Worm (Caenorhabditis elegans) whole organism, early embryonic: ENCODE measurements around the gene T01G6.1.

Source experiments
- B0310.2 ChIP-seq: sonication (generic microtip); optimal IDR thresholded peaks from 2 replicates; lab custom pipeline; 2016; ENCODE audit warnings: mild to moderate bottlenecking, missing genetic modification characterization, missing compliant biosample characterization
- F13C5.2 ChIP-seq: sonication (generic microtip); optimal IDR thresholded peaks from 2 replicates; lab custom pipeline; 2017; ENCODE audit warnings: mild to moderate bottlenecking, missing genetic modification characterization, inconsistent platforms, missing compliant biosample characterization
- aly-1 ChIP-seq: sonication (generic microtip); optimal IDR thresholded peaks from 2 replicates; lab custom pipeline; 2016; ENCODE audit warnings: missing genetic modification characterization, missing compliant biosample characterization
- ama-1 ChIP-seq: fragments of 150-350 bp; optimal IDR thresholded peaks from 2 replicates; lab custom pipeline; 2014
- ceh-13 ChIP-seq: fragments of 200-800 bp; sonication (Bioruptor generic); optimal IDR thresholded peaks from 2 replicates; lab custom pipeline; 2018; ENCODE audit warnings: mild to moderate bottlenecking, missing genetic modification characterization, missing compliant biosample characterization
- ceh-36 ChIP-seq: sonication (generic microtip); optimal IDR thresholded peaks from 2 replicates; lab custom pipeline; 2016; ENCODE audit warnings: missing genetic modification characterization, inconsistent platforms, missing compliant biosample characterization
- ets-7 ChIP-seq: sonication (generic microtip); optimal IDR thresholded peaks from 2 replicates; lab custom pipeline; 2016; ENCODE audit warnings: missing genotype, missing genetic modification characterization, missing compliant biosample characterization
- flt-1 ChIP-seq: fragments of 200-800 bp; sonication (Bioruptor generic); IDR thresholded peaks from 2 replicates; pipeline ENCODE4 v1.3.6; 2022; ENCODE audit warnings: missing genetic modification characterization, missing compliant biosample characterization
- hmbx-1 ChIP-seq: sonication (generic microtip); optimal IDR thresholded peaks from 2 replicates; lab custom pipeline; 2016; ENCODE audit warnings: mild to moderate bottlenecking, missing genetic modification characterization, missing compliant biosample characterization
- hmg-4 ChIP-seq: fragments of 200-800 bp; sonication (Bioruptor generic); optimal IDR thresholded peaks from 2 replicates; lab custom pipeline; 2018; ENCODE audit warnings: mild to moderate bottlenecking, missing genetic modification characterization, missing compliant biosample characterization
- hnd-1 ChIP-seq: sonication (generic microtip); optimal IDR thresholded peaks from 2 replicates; lab custom pipeline; 2016; ENCODE audit warnings: missing genetic modification characterization, missing compliant biosample characterization
- pes-1 ChIP-seq: fragments of 200-800 bp; sonication (Bioruptor generic); IDR thresholded peaks from 2 replicates; pipeline ENCODE4 v1.3.6; 2022; ENCODE audit warnings: missing genetic modification reagents, missing genetic modification characterization, missing compliant biosample characterization
- scrt-1 ChIP-seq: fragments of 200-800 bp; sonication (Bioruptor generic); IDR thresholded peaks from 2 replicates; pipeline ENCODE4 v1.3.6; 2022; ENCODE audit warnings: missing genetic modification characterization, missing compliant biosample characterization
- sea-1 ChIP-seq: fragments of 200-800 bp; sonication (Bioruptor generic); conservative IDR thresholded peaks from 2 replicates; pipeline ENCODE4 v1.3.6; 2022; ENCODE audit warnings: missing genetic modification characterization, missing compliant biosample characterization
- tbx-11 ChIP-seq: fragments of 200-800 bp; sonication (Bioruptor generic); IDR thresholded peaks from 2 replicates; pipeline ENCODE4 v1.3.6; 2022; ENCODE audit warnings: missing genetic modification characterization, missing compliant biosample characterization
- tbx-37 ChIP-seq: fragments of 200-800 bp; sonication (Bioruptor generic); conservative IDR thresholded peaks from 2 replicates; pipeline ENCODE4 v1.3.6; 2022; ENCODE audit warnings: missing genetic modification reagents, missing genetic modification characterization, missing compliant biosample characterization
- tra-4 ChIP-seq: sonication (generic microtip); optimal IDR thresholded peaks from 2 replicates; lab custom pipeline; 2017; ENCODE audit warnings: missing genetic modification characterization, missing compliant biosample characterization

Gene T01G6.1

ce11 chrV:462263-462662, 35.2 kb upstream of the T01G6.1 start, which contains the start of gene nhr-202:
nhr-202 (plus strand) TSS chrV:462588.
- TF ChIP-seq flt-1 (GFP tag; lab: Robert Waterston, UW) (no peak), scrt-1 (GFP tag; lab: Robert Waterston, UW) (no peak), ama-1 (lab: Kevin White, UChicago) (no peak), sea-1 (GFP tag; lab: Robert Waterston, UW) (no peak)

DNA sequence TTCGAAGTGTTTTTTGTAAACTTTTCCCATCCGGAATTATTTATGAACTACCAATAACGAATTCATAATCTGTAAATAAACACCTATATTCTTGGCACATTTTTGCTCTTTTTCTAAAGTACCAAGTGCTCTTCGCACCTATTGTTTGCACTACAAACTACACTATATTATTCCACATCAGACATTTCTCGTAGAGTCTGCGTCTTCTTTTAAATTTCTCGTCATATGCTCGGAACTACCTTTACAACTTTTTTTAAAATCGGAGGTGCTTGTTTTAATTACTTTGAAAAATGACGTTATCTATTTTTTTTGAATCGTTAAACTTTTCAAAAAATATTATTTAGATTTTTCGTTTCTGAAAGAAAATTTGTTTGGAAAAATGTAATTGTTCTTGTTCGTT, 32.7 kb upstream of the T01G6.1 start, which contains the start of gene nhr-201:
Gene nhr-201, plus strand, starts transcription at position 29 of the 400 bp plus-strand sequence.
- TF ChIP-seq ceh-13 (no peak), ceh-36 (tag; lab: Kevin White, UChicago) (no peak), hmbx-1 (tag; lab: Kevin White, UChicago) (no peak), sea-1 (GFP tag; lab: Robert Waterston, UW) (no peak), B0310.2 (tag; lab: Kevin White, UChicago) (no peak), tbx-37 (no peak), ets-7 (tag; lab: Kevin White, UChicago) (no peak), aly-1 (tag; lab: Kevin White, UChicago) (no peak), hmg-4 (GFP tag; lab: Kevin White, UChicago) (no peak), hnd-1 (no peak), tbx-11 (GFP tag; lab: Robert Waterston, UW) (no peak), ama-1 (lab: Kevin White, UChicago) (no peak), flt-1 (GFP tag; lab: Robert Waterston, UW) (no peak), F13C5.2 (no peak), scrt-1 (GFP tag; lab: Robert Waterston, UW) (no peak), tra-4 (no peak), pes-1 (GFP tag; lab: Robert Waterston, UW) (no peak)

DNA sequence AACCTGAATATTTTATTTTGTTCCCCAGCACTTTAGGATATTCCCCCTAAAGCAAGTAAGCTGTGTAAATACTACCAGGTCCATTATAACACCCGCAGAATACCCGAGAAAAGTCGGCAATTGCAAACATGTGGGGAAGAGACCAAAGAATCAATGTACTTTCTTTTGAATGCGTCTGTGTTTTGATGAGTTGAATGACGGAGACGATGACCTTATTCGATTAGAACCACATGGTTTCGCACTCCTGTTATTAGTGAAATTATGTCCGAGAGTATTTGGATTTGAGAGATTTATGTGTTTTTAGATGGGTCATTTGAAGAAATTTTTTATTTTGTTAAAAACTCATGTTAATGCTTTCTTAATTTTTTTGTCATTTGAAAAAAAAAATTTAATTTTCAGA, 32.1 kb upstream of the T01G6.1 start:
- TF ChIP-seq B0310.2 (tag; lab: Kevin White, UChicago) (no peak), pes-1 (GFP tag; lab: Robert Waterston, UW) (no peak), tra-4 (no peak), sea-1 (GFP tag; lab: Robert Waterston, UW) (no peak), scrt-1 (GFP tag; lab: Robert Waterston, UW) (no peak), aly-1 (tag; lab: Kevin White, UChicago) (no peak), ets-7 (tag; lab: Kevin White, UChicago) (no peak), ama-1 (lab: Kevin White, UChicago) (no peak), tbx-11 (GFP tag; lab: Robert Waterston, UW) (no peak), ceh-13 (no peak), hmbx-1 (tag; lab: Kevin White, UChicago) (no peak), F13C5.2 (no peak), ceh-36 (tag; lab: Kevin White, UChicago) (no peak), hnd-1 (no peak), tbx-37 (no peak), flt-1 (GFP tag; lab: Robert Waterston, UW) (no peak)

- TF ChIP-seq sea-1 (GFP tag; lab: Robert Waterston, UW), result no peak
- TF ChIP-seq aly-1 (tag; lab: Kevin White, UChicago), result no peak
- TF ChIP-seq ceh-13, result no peak
- no peak for TF ChIP-seq flt-1 (GFP tag; lab: Robert Waterston, UW)
- TF ChIP-seq tra-4, result no peak
- no peak for TF ChIP-seq F13C5.2
- TF ChIP-seq ama-1 (lab: Kevin White, UChicago), result no peak
- no peak for TF ChIP-seq B0310.2 (tag; lab: Kevin White, UChicago)
- no peak for TF ChIP-seq hmbx-1 (tag; lab: Kevin White, UChicago)
- no peak for TF ChIP-seq ets-7 (tag; lab: Kevin White, UChicago)
- no peak for TF ChIP-seq ceh-36 (tag; lab: Kevin White, UChicago)
- TF ChIP-seq hmg-4 (GFP tag; lab: Kevin White, UChicago), result no peak
- TF ChIP-seq tbx-11 (GFP tag; lab: Robert Waterston, UW), result no peak
Measured at ce11 chrV:467507-467906, 30.0 kb upstream of the T01G6.1 start.

DNA sequence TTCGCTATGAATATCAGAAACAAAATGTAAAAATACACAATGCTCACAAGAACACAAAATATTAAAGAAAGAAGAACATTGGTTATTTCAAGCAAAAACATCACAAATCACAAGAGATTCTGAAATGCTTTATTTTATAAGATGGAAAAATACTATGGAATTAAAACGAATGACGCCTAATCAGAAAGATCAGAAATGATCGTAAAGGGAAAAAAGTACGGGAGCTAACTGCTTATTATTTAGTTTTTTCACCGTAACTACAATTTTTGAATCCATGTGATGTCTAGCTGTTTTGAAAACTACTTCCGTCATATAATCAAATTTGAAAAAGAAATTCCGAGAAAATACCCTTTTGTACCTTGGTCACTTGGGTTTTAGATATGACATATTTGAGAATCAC, 29.0 kb upstream of the T01G6.1 start, which contains the start of gene srbc-57:
Gene srbc-57, minus strand, starts transcription at position 101 of the 400 bp plus-strand sequence.
- TF ChIP-seq F13C5.2 (no peak), tbx-37 (no peak), ceh-13 (no peak), tra-4 (no peak), ama-1 (lab: Kevin White, UChicago) (no peak), scrt-1 (GFP tag; lab: Robert Waterston, UW) (no peak), hmg-4 (GFP tag; lab: Kevin White, UChicago) (no peak), B0310.2 (tag; lab: Kevin White, UChicago) (no peak), hnd-1 (no peak), flt-1 (GFP tag; lab: Robert Waterston, UW) (no peak), tbx-11 (GFP tag; lab: Robert Waterston, UW) (no peak), sea-1 (GFP tag; lab: Robert Waterston, UW) (no peak), hmbx-1 (tag; lab: Kevin White, UChicago) (no peak)

DNA sequence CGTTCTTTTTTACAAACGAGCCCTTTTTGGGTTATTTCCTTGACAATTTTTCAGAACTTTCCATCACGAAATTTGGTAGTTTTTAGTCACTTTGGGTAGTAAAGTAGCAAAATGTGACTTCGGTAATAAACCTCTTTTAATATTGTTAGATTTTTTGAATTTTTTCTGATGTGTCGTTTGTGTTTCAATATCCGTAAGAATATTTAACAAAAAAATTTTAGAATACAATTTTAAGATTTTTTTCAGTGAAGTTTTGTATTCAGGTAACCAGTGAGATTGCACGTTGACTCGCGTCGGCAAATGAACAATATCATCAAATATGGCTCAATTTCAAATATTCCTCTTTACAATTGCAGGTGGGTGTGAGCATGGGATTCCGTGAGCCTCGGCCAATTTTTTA, 24.9 kb upstream of the T01G6.1 start, which contains the start of gene srt-31:
Gene srt-31, plus strand, starts transcription at position 301 of the 400 bp plus-strand sequence.
- TF ChIP-seq ceh-13 (no peak), ama-1 (lab: Kevin White, UChicago) (no peak), pes-1 (GFP tag; lab: Robert Waterston, UW) (no peak), hnd-1 (no peak), hmg-4 (GFP tag; lab: Kevin White, UChicago) (no peak), flt-1 (GFP tag; lab: Robert Waterston, UW) (no peak), ets-7 (tag; lab: Kevin White, UChicago) (no peak), aly-1 (tag; lab: Kevin White, UChicago) (no peak), ceh-36 (tag; lab: Kevin White, UChicago) (no peak), sea-1 (GFP tag; lab: Robert Waterston, UW) (no peak), scrt-1 (GFP tag; lab: Robert Waterston, UW) (no peak), F13C5.2 (no peak), tra-4 (no peak), tbx-37 (no peak), B0310.2 (tag; lab: Kevin White, UChicago) (no peak), hmbx-1 (tag; lab: Kevin White, UChicago) (no peak)

ce11 chrV:474516-474915, 23.0 kb upstream of the T01G6.1 start, which contains the start of gene nhr-99:
nhr-99 (plus strand) TSS chrV:474778.
- TF ChIP-seq scrt-1 (GFP tag; lab: Robert Waterston, UW), result no peak
- no peak for TF ChIP-seq flt-1 (GFP tag; lab: Robert Waterston, UW)
- no peak for TF ChIP-seq hnd-1
- TF ChIP-seq ceh-13, result no peak
- no peak for TF ChIP-seq ama-1 (lab: Kevin White, UChicago)
- TF ChIP-seq tra-4, result no peak
